Worm (Caenorhabditis elegans) whole organism, mixed stage, embryonic: ENCODE measurements around the gene nspg-6.

Source experiments
- bed-3 ChIP-seq: fragments of 200-800 bp; sonication (Bioruptor generic); optimal IDR thresholded peaks from 3 replicates; lab custom pipeline; 2018; ENCODE audit warnings: mild to moderate bottlenecking, missing genetic modification characterization, moderate library complexity, missing compliant biosample characterization
- ceh-83 ChIP-seq: fragments of 200-800 bp; sonication (Bioruptor generic); optimal IDR thresholded peaks from 2 replicates; lab custom pipeline; 2018; ENCODE audit warnings: mild to moderate bottlenecking, missing genetic modification characterization, missing compliant biosample characterization
- elt-3 ChIP-seq: fragments of 150-350 bp; optimal IDR thresholded peaks from 2 replicates; lab custom pipeline; 2014; ENCODE audit warnings: missing biosample characterization, missing genetic modification characterization
- flh-1 ChIP-seq: fragments of 200-800 bp; sonication (Bioruptor generic); optimal IDR thresholded peaks from 2 replicates; lab custom pipeline; 2018; ENCODE audit warnings: mild to moderate bottlenecking, missing genetic modification characterization, moderate library complexity, missing compliant biosample characterization
- hlh-1 ChIP-seq: fragments of 150-350 bp; optimal IDR thresholded peaks from 2 replicates; lab custom pipeline; 2014; ENCODE audit warnings: missing biosample characterization, missing genetic modification reagents, missing genetic modification characterization
- nhr-12 ChIP-seq: fragments of 150-350 bp; optimal IDR thresholded peaks from 2 replicates; lab custom pipeline; 2014; ENCODE audit warnings: missing biosample characterization, missing genetic modification characterization
- nhr-76 ChIP-seq: sonication (generic microtip); optimal IDR thresholded peaks from 2 replicates; lab custom pipeline; 2017; ENCODE audit warnings: missing biosample characterization, missing genetic modification characterization
- pha-4 ChIP-seq: fragments of 150-350 bp; optimal IDR thresholded peaks from 2 replicates; lab custom pipeline; 2018; ENCODE audit warnings: missing biosample characterization, missing genetic modification reagents, missing genetic modification characterization
- sem-2 ChIP-seq: fragments of 200-800 bp; sonication (Bioruptor generic); optimal IDR thresholded peaks from 2 replicates; lab custom pipeline; 2018; ENCODE audit warnings: mild to moderate bottlenecking, missing genetic modification characterization, missing compliant biosample characterization
- snpc-4 ChIP-seq: fragments of 150-350 bp; optimal IDR thresholded peaks from 2 replicates; lab custom pipeline; 2014; ENCODE audit warnings: missing biosample characterization, missing genetic modification characterization
- ztf-11 ChIP-seq: fragments of 150-350 bp; optimal IDR thresholded peaks from 2 replicates; lab custom pipeline; 2014; ENCODE audit warnings: missing biosample characterization, missing genetic modification characterization

ce11 chrIII:7298045-7298444, 16.7 kb downstream of the nspg-6 start:
- no peak for TF ChIP-seq elt-3 (tag; lab: Kevin White, UChicago)
- TF ChIP-seq snpc-4 = no peak
- TF ChIP-seq ztf-11 (tag; lab: Kevin White, UChicago) = no peak
- no peak for TF ChIP-seq flh-1
- no peak for TF ChIP-seq hlh-1
- no peak for TF ChIP-seq nhr-12
- TF ChIP-seq pha-4 (tag; lab: Kevin White, UChicago) = no peak
- TF ChIP-seq ceh-83 (GFP tag; lab: Kevin White, UChicago) = no peak
- TF ChIP-seq sem-2 = no peak
- no peak for TF ChIP-seq bed-3
- no peak for TF ChIP-seq nhr-76
